Worm (Caenorhabditis elegans) whole organism, young adult: ENCODE measurements around the gene F53H2.1.
A peak's percentile ranks its signal among the peaks of the same experiment; 100 is the strongest.

ENCODE experiments used
- B0261.1 ChIP-seq: sonication (generic microtip); optimal IDR thresholded peaks from 2 replicates; lab custom pipeline; 2016; ENCODE audit warnings: mild to moderate bottlenecking, missing genetic modification characterization, moderate library complexity, missing compliant biosample characterization
- B0336.3 ChIP-seq: fragments of 200-800 bp; sonication (Bioruptor generic); IDR thresholded peaks from 2 replicates; pipeline ENCODE4 v1.3.6; 2022; ENCODE audit warnings: missing genetic modification characterization, missing compliant biosample characterization
- C06A6.2 ChIP-seq: fragments of 200-800 bp; sonication (Bioruptor generic); conservative IDR thresholded peaks from 2 replicates; pipeline ENCODE4 v1.3.6; 2022; ENCODE audit warnings: missing genetic modification characterization, missing compliant biosample characterization
- F39B2.1 ChIP-seq: fragments of 200-800 bp; sonication (Bioruptor generic); IDR thresholded peaks from 2 replicates; pipeline ENCODE4 v1.3.6; 2022; ENCODE audit warnings: missing genetic modification reagents, missing genetic modification characterization, missing compliant biosample characterization
- K11D2.4 ChIP-seq: fragments of 200-800 bp; sonication (Bioruptor generic); IDR thresholded peaks from 2 replicates; pipeline ENCODE4 v1.3.6; 2022; ENCODE audit warnings: missing genetic modification reagents, missing genetic modification characterization, missing compliant biosample characterization
- T07F8.4 ChIP-seq: sonication (generic microtip); optimal IDR thresholded peaks from 2 replicates; lab custom pipeline; 2016; ENCODE audit warnings: mild to moderate bottlenecking, missing genetic modification characterization, moderate library complexity, missing compliant biosample characterization
- Y53G8AR.9 ChIP-seq: fragments of 200-800 bp; sonication (Bioruptor generic); conservative IDR thresholded peaks from 2 replicates; pipeline ENCODE4 v1.3.6; 2022; ENCODE audit warnings: missing genetic modification reagents, missing genetic modification characterization, missing compliant biosample characterization
- Y56A3A.18 ChIP-seq: fragments of 200-800 bp; sonication (Bioruptor generic); IDR thresholded peaks from 2 replicates; pipeline ENCODE4 v1.3.6; 2022; ENCODE audit warnings: missing genetic modification reagents, missing genetic modification characterization, missing compliant biosample characterization
- ama-1 ChIP-seq, 3 experiments: fragments of 150-350 bp in 1 of 3; sonication (generic microtip) in 2 of 3; optimal IDR thresholded peaks; 2 replicates each; lab custom pipeline; 2014 to 2018; ENCODE audit warnings: missing biosample characterization in 2 of 3, missing genetic modification characterization in 2 of 3, missing genetic modification reagents in 2 of 3
- atf-7 ChIP-seq: sonication (generic microtip); optimal IDR thresholded peaks from 2 replicates; lab custom pipeline; 2017; ENCODE audit warnings: mild to moderate bottlenecking, missing genetic modification characterization, missing compliant biosample characterization
- bed-1 ChIP-seq: fragments of 200-800 bp; sonication (Bioruptor generic); IDR thresholded peaks from 2 replicates; pipeline ENCODE4 v1.3.6; 2022; ENCODE audit warnings: missing genetic modification reagents, missing genetic modification characterization, missing compliant biosample characterization
- cebp-1 ChIP-seq, 2 experiments: fragments of 200-800 bp in 1 of 2; sonication (Bioruptor generic) in 1 of 2; sonication (generic microtip) in 1 of 2; IDR thresholded peaks in 1 of 2; optimal IDR thresholded peaks in 1 of 2; 2 replicates each; pipeline versions ENCODE4 v1.3.6 to Lab custom; 2017 to 2022; ENCODE audit warnings: missing compliant biosample characterization in 2 of 2, missing genetic modification characterization in 2 of 2, mild to moderate bottlenecking in 1 of 2, missing genetic modification reagents in 1 of 2, moderate library complexity in 1 of 2
- ceh-58 ChIP-seq: fragments of 200-800 bp; sonication (Bioruptor generic); IDR thresholded peaks from 2 replicates; pipeline ENCODE4 v1.3.6; 2022; ENCODE audit warnings: missing genetic modification characterization, missing compliant biosample characterization
- chd-7 ChIP-seq: sonication (generic microtip); optimal IDR thresholded peaks from 2 replicates; lab custom pipeline; 2016; ENCODE audit warnings: mild to moderate bottlenecking, missing genetic modification characterization, moderate library complexity, missing compliant biosample characterization
- die-1 ChIP-seq: sonication (generic microtip); optimal IDR thresholded peaks from 2 replicates; lab custom pipeline; 2016; ENCODE audit warnings: missing genotype, mild to moderate bottlenecking, missing genetic modification characterization, missing compliant biosample characterization
- egl-18 ChIP-seq: fragments of 200-800 bp; sonication (Bioruptor generic); IDR thresholded peaks from 2 replicates; pipeline ENCODE4 v1.3.6; 2022; ENCODE audit warnings: missing genetic modification reagents, missing genetic modification characterization, missing compliant biosample characterization
- egl-44 ChIP-seq: fragments of 200-800 bp; sonication (Bioruptor generic); IDR thresholded peaks from 2 replicates; pipeline ENCODE4 v1.3.6; 2022; ENCODE audit warnings: missing genetic modification reagents, missing genetic modification characterization, missing compliant biosample characterization
- egrh-3 ChIP-seq: fragments of 200-800 bp; sonication (Bioruptor generic); IDR thresholded peaks from 2 replicates; pipeline ENCODE4 v1.3.6; 2022; ENCODE audit warnings: missing genetic modification reagents, missing genetic modification characterization, missing compliant biosample characterization
- ekl-4 ChIP-seq: fragments of 200-800 bp; sonication (Bioruptor generic); IDR thresholded peaks from 2 replicates; pipeline ENCODE4 v1.3.6; 2022; ENCODE audit warnings: missing genetic modification reagents, missing genetic modification characterization, missing compliant biosample characterization
- fkh-3 ChIP-seq: sonication (generic microtip); optimal IDR thresholded peaks from 2 replicates; lab custom pipeline; 2016; ENCODE audit warnings: mild to moderate bottlenecking, missing genetic modification characterization, missing compliant biosample characterization
- lag-1 ChIP-seq: fragments of 200-800 bp; sonication (Bioruptor generic); IDR thresholded peaks from 2 replicates; pipeline ENCODE4 v1.3.6; 2022; ENCODE audit warnings: missing genetic modification reagents, missing genetic modification characterization, missing compliant biosample characterization
- let-607 ChIP-seq, 2 experiments: fragments of 200-800 bp in 1 of 2; sonication (Bioruptor generic) in 1 of 2; sonication (generic microtip) in 1 of 2; optimal IDR thresholded peaks; 2 replicates each; lab custom pipeline; 2016 to 2018; ENCODE audit warnings: mild to moderate bottlenecking in 2 of 2, missing compliant biosample characterization in 2 of 2, missing genetic modification characterization in 2 of 2, moderate library complexity in 2 of 2, missing genotype in 1 of 2
- lin-40 ChIP-seq: sonication (generic microtip); optimal IDR thresholded peaks from 2 replicates; lab custom pipeline; 2016; ENCODE audit warnings: missing genetic modification characterization, mild to moderate bottlenecking, missing compliant biosample characterization, missing genotype, missing genetic modification reagents
- madf-10 ChIP-seq: sonication (generic microtip); optimal IDR thresholded peaks from 2 replicates; lab custom pipeline; 2016; ENCODE audit warnings: mild to moderate bottlenecking, missing genetic modification characterization, missing compliant biosample characterization
- madf-8 ChIP-seq: fragments of 200-800 bp; sonication (Bioruptor generic); conservative IDR thresholded peaks from 2 replicates; pipeline ENCODE4 v1.3.6; 2022; ENCODE audit warnings: missing genetic modification reagents, missing genetic modification characterization, missing compliant biosample characterization
- mcd-1 ChIP-seq: fragments of 200-800 bp; sonication (Bioruptor generic); IDR thresholded peaks from 2 replicates; pipeline ENCODE4 v1.3.6; 2022; ENCODE audit warnings: missing genetic modification reagents, missing genetic modification characterization, missing compliant biosample characterization
- mes-4 ChIP-seq: sonication (generic microtip); optimal IDR thresholded peaks from 2 replicates; lab custom pipeline; 2016; ENCODE audit warnings: missing genotype, missing genetic modification characterization, missing compliant biosample characterization
- nhr-80 ChIP-seq: sonication (generic microtip); optimal IDR thresholded peaks from 2 replicates; lab custom pipeline; 2016; ENCODE audit warnings: missing genetic modification characterization, missing compliant biosample characterization
- nhr-90 ChIP-seq: sonication (generic microtip); optimal IDR thresholded peaks from 2 replicates; lab custom pipeline; 2016; ENCODE audit warnings: missing genotype, mild to moderate bottlenecking, missing genetic modification characterization, missing compliant biosample characterization
- sptf-2 ChIP-seq: fragments of 200-800 bp; sonication (Bioruptor generic); optimal IDR thresholded peaks from 2 replicates; lab custom pipeline; 2018; ENCODE audit warnings: mild to moderate bottlenecking, missing genetic modification characterization, missing compliant biosample characterization
- tbp1 ChIP-seq: fragments of 200-800 bp; sonication (Bioruptor generic); optimal IDR thresholded peaks from 2 replicates; lab custom pipeline; 2018; ENCODE audit warnings: mild to moderate bottlenecking, missing genetic modification characterization, missing compliant biosample characterization
- tlf-1 ChIP-seq: fragments of 200-800 bp; sonication (Bioruptor generic); optimal IDR thresholded peaks from 2 replicates; lab custom pipeline; 2018; ENCODE audit warnings: mild to moderate bottlenecking, missing genetic modification characterization, missing compliant biosample characterization
- unc-62 ChIP-seq: fragments of 150-350 bp; optimal IDR thresholded peaks from 2 replicates; lab custom pipeline; 2014; ENCODE audit warnings: missing biosample characterization, missing genetic modification reagents, missing genetic modification characterization
- ztf-22 ChIP-seq: fragments of 200-800 bp; sonication (Bioruptor generic); optimal IDR thresholded peaks from 2 replicates; lab custom pipeline; 2018; ENCODE audit warnings: mild to moderate bottlenecking, missing genetic modification characterization, moderate library complexity, missing compliant biosample characterization
- ztf-25 ChIP-seq: fragments of 200-800 bp; sonication (Bioruptor generic); IDR thresholded peaks from 2 replicates; pipeline ENCODE4 v1.3.6; 2022; ENCODE audit warnings: missing genetic modification reagents, missing genetic modification characterization, missing compliant biosample characterization

F53H2.1 gene

DNA sequence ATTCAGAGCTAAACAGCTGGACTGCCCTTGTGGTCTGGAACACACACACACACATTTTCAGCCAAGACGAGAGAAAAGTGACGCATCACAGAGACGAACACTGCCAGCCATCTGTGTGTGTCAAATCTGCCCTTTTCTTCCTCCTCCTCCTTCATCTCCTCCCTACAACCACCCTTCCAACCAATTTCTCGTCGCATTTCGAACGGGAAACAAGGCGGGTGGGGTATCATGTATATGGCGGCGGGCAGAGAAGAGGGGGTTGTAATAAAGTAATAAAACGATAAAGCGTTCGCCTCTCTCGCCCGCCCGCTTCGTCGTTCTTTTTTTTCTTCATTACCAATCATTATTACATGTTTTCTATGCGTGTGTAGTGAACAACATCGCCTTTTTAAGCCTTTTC, 22.8 kb downstream of the F53H2.1 start (continued):
- TF ChIP-seq T07F8.4 (tag; lab: Kevin White, UChicago) (no peak), tbp1 (GFP tag; lab: Kevin White, UChicago) (no peak), ztf-25 (GFP tag; lab: Robert Waterston, UW) (no peak), sptf-2 (GFP tag; lab: Kevin White, UChicago) (no peak), C06A6.2 (GFP tag; lab: Robert Waterston, UW) (no peak), B0261.1 (tag; lab: Kevin White, UChicago) (no peak)

DNA sequence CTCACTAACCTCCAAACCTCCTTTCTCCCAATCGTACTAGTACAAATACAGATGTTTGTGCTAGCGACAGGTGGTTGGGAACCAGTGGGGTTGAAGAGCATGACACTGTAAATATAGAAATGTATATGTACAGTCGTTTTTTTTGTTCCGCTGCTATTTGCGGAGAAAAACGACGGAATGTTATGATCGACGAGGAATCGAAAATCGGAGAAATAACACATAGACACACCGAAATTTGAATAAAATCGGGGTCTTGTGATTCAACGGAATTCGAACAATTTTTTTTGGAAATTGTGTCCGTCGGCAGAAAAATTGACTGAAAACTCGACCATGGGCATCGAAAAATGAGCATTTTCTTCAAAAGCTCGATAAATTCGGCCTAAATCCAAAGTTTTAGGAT, 24.1 kb downstream of the F53H2.1 start, which contains the start of gene F53H2.3:
Gene F53H2.3, minus strand, starts transcription at position 101 of the 400 bp plus-strand sequence.
- no peak for TF ChIP-seq die-1 (tag; lab: Kevin White, UChicago)
- TF ChIP-seq cebp-1 (GFP tag; IDR thresholded peaks at IDR 0.05; lab: Robert Waterston, UW), result no peak
- no peak for TF ChIP-seq cebp-1 (tag; optimal IDR thresholded peaks at IDR 0.05; lab: Kevin White, UChicago)
- TF ChIP-seq K11D2.4 (GFP tag; lab: Robert Waterston, UW), result no peak
- no peak for TF ChIP-seq egrh-3 (GFP tag; lab: Robert Waterston, UW)
- TF ChIP-seq egl-18 (GFP tag; lab: Robert Waterston, UW), result no peak
- TF ChIP-seq B0336.3 (GFP tag; lab: Robert Waterston, UW), result no peak
- no peak for TF ChIP-seq tlf-1
- TF ChIP-seq ekl-4 (GFP tag; lab: Robert Waterston, UW), result no peak
- TF ChIP-seq bed-1 (GFP tag; lab: Robert Waterston, UW), result no peak

DNA sequence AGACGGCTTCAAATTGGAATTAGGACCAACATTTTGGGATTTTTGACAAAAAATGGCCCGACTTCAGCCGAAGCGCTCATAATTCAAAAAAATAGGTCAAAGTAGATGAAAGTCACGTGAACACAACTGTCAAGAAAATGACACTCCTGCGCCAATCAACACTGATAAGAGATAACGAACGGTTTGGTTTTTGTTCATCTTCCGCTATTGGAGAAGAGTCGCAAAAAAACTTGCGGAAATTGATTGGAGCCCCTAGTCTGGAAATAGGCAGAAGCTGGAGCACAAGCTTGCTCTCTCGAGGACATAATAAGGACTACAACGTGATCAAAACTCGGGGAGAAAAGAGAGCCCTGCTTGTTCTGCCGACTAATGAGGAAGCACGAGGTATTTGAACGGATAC, 24.7 kb downstream of the F53H2.1 start:
- no peak for TF ChIP-seq fkh-3 (tag; lab: Kevin White, UChicago)
- peak; percentile 48 for TF ChIP-seq chd-7
- TF ChIP-seq egl-44 (GFP tag; lab: Robert Waterston, UW), result 0 out of 2 replicates have a peak, but pooled peaks have one; percentile 47
- peak; percentile 16 for TF ChIP-seq nhr-90
- no peak for TF ChIP-seq mes-4 (tag; lab: Kevin White, UChicago)
- TF ChIP-seq Y56A3A.18 (GFP tag; lab: Robert Waterston, UW), result peak; percentile 49; the same call in 1 of the 2 replicates
- no peak for TF ChIP-seq lag-1 (GFP tag; lab: Robert Waterston, UW)
- TF ChIP-seq madf-10, result peak; percentile 26
- TF ChIP-seq ceh-58 (GFP tag; lab: Robert Waterston, UW), result no peak
- peak; percentile 42 for TF ChIP-seq unc-62 (GFP tag; lab: Kevin White, UChicago)
- peak; percentile 54 for TF ChIP-seq nhr-80 (tag; lab: Kevin White, UChicago)
- peak; percentile 1 for TF ChIP-seq lin-40 (tag; lab: Kevin White, UChicago)
- TF ChIP-seq F39B2.1 (GFP tag; lab: Robert Waterston, UW), result no peak
- TF ChIP-seq cebp-1 (GFP tag; IDR thresholded peaks at IDR 0.05; lab: Robert Waterston, UW), result no peak
- peak; percentile 34 for TF ChIP-seq cebp-1 (tag; optimal IDR thresholded peaks at IDR 0.05; lab: Kevin White, UChicago)
- TF ChIP-seq atf-7 (tag; lab: Kevin White, UChicago), result peak; percentile 62
- peak; percentile 56 for TF ChIP-seq ama-1 (optimal IDR thresholded peaks at IDR 0.05; lab: Kevin White, UChicago)
- TF ChIP-seq ama-1 (GFP tag; optimal IDR thresholded peaks at IDR 0.05; lab: Kevin White, UChicago), result no peak
- no peak for TF ChIP-seq madf-8 (GFP tag; lab: Robert Waterston, UW)
- peak in 1 of 2 experiments; percentile 11 for TF ChIP-seq let-607 (tag; optimal IDR thresholded peaks at IDR 0.05; lab: Kevin White, UChicago)
- TF ChIP-seq tlf-1, result peak; percentile 19
- peak; percentile 64; the same call in 1 of the 2 replicates for TF ChIP-seq Y53G8AR.9 (GFP tag; lab: Robert Waterston, UW)
- TF ChIP-seq ztf-22 (GFP tag; lab: Kevin White, UChicago), result peak; percentile 36
- 0 out of 2 replicates have a peak, but pooled peaks have one; percentile 13 for TF ChIP-seq mcd-1 (GFP tag; lab: Robert Waterston, UW)
